Fruit fly (Drosophila melanogaster): ENCODE measurements around the gene Nepl6.

The Nepl6 gene

dm6 chr2L:6340222-6340725 lies 45.0 kb downstream of the Nepl6 start:
- TF ChIP-seq CG10274 (GFP tag; optimal IDR thresholded peaks at IDR 0.05) (peak; percentile 24), CG4820 (GFP tag; optimal IDR thresholded peaks at IDR 0.05) (no peak)

dm6 chr2L:6339010-6339897 lies 46.1 kb downstream of the Nepl6 start:
- TF ChIP-seq CG10366 (GFP tag; IDR thresholded peaks at IDR 0.05), result no peak
- TF ChIP-seq CG16815 (GFP tag; optimal IDR thresholded peaks at IDR 0.05), result no peak
- peak; percentile 16 for TF ChIP-seq pho (GFP tag; optimal IDR thresholded peaks at IDR 0.05)
- no peak for TF ChIP-seq stc (GFP tag; IDR thresholded peaks at IDR 0.05)
- no peak for TF ChIP-seq Sry-δ (GFP tag; optimal IDR thresholded peaks at IDR 0.05)
- peak; percentile 42 for TF ChIP-seq dmrt99B (tag; optimal IDR thresholded peaks at IDR 0.05)
- no peak for TF ChIP-seq CG4282 (GFP tag; optimal IDR thresholded peaks at IDR 0.05)
- peak; percentile 82 for TF ChIP-seq Deaf1 (tag; optimal IDR thresholded peaks at IDR 0.05)
- TF ChIP-seq exex (tag; optimal IDR thresholded peaks at IDR 0.05), result no peak
- peak; percentile 30 for TF ChIP-seq eyg (GFP tag; optimal IDR thresholded peaks at IDR 0.05)
- TF ChIP-seq pan (optimal IDR thresholded peaks at IDR 0.05), result no peak
- peak in 1 of 2 experiments; percentile 57 for TF ChIP-seq pan (GFP tag; optimal IDR thresholded peaks at IDR 0.05 in 1 of 2, IDR thresholded peaks at IDR 0.05 in 1 of 2)
- TF ChIP-seq unpg (GFP tag; optimal IDR thresholded peaks at IDR 0.05), result peak; percentile 44
- no peak for TF ChIP-seq ro (GFP tag; IDR thresholded peaks at IDR 0.05)
- no peak for TF ChIP-seq CG8281 (tag; optimal IDR thresholded peaks at IDR 0.05)
- TF ChIP-seq nom (GFP tag; optimal IDR thresholded peaks at IDR 0.05), result peak; percentile 94
- TF ChIP-seq bcd (GFP tag; optimal IDR thresholded peaks at IDR 0.05), result peak; percentile 4
- TF ChIP-seq sug (tag; optimal IDR thresholded peaks at IDR 0.05), result no peak
- TF ChIP-seq CG14965 (GFP tag; optimal IDR thresholded peaks at IDR 0.05; ENCODE audit: borderline replicate concordance), result no peak
- no peak for TF ChIP-seq CG1792 (GFP tag; optimal IDR thresholded peaks at IDR 0.05)
- no peak for TF ChIP-seq dimm (GFP tag; IDR thresholded peaks at IDR 0.05)
- TF ChIP-seq Dbx (GFP tag; IDR thresholded peaks at IDR 0.05), result peak; percentile 51; the same call in 2 of the 3 replicates
- no peak for TF ChIP-seq Drgx (GFP tag; IDR thresholded peaks at IDR 0.05)
- TF ChIP-seq CG6689 (GFP tag; IDR thresholded peaks at IDR 0.05), result peak; percentile 43; the same call in 1 of the 2 replicates
- TF ChIP-seq mirr (GFP tag; optimal IDR thresholded peaks at IDR 0.05), result no peak
- TF ChIP-seq CG14441 (GFP tag; IDR thresholded peaks at IDR 0.05), result peak; percentile 34; the same call in 1 of the 2 replicates
- no peak for TF ChIP-seq CG15696 (tag; optimal IDR thresholded peaks at IDR 0.05)
- no peak for TF ChIP-seq CG6683 (GFP tag; optimal IDR thresholded peaks at IDR 0.05)
- TF ChIP-seq CG31224 (GFP tag; IDR thresholded peaks at IDR 0.05), result no peak
- TF ChIP-seq CG43689 (GFP tag; IDR thresholded peaks at IDR 0.05), result no peak; the same call in 1 of the 2 replicates
- peak; percentile 23 for TF ChIP-seq Six4 (GFP tag; optimal IDR thresholded peaks at IDR 0.05)
- TF ChIP-seq CG18599 (GFP tag; optimal IDR thresholded peaks at IDR 0.05), result peak; percentile 58
- no peak for TF ChIP-seq CG3726 (GFP tag; IDR thresholded peaks at IDR 0.05)
- no peak for TF ChIP-seq D19B (GFP tag; optimal IDR thresholded peaks at IDR 0.05)
- peak; percentile 6 for TF ChIP-seq CG5180 (GFP tag; optimal IDR thresholded peaks at IDR 0.05)
- TF ChIP-seq gfzf (GFP tag; optimal IDR thresholded peaks at IDR 0.05), result no peak
- TF ChIP-seq esg (GFP tag; conservative IDR thresholded peaks at IDR 0.05), result no peak
- peak; percentile 6 for TF ChIP-seq CG17802 (tag; optimal IDR thresholded peaks at IDR 0.05)
- TF ChIP-seq crp (GFP tag; optimal IDR thresholded peaks at IDR 0.05), result peak in 1 of 2 experiments; percentile 44
- TF ChIP-seq inv (GFP tag; IDR thresholded peaks at IDR 0.05; ENCODE audit: partially characterized antibody), result 0 out of 2 replicates have a peak, but pooled peaks have one; percentile 8
- TF ChIP-seq vvl (GFP tag; IDR thresholded peaks at IDR 0.05), result peak; percentile 40
- TF ChIP-seq Fer1 (GFP tag; optimal IDR thresholded peaks at IDR 0.05), result peak; percentile 14
- TF ChIP-seq Pdp1 (GFP tag; optimal IDR thresholded peaks at IDR 0.05), result peak; percentile 54 to 86
- TF ChIP-seq sim (GFP tag; IDR thresholded peaks at IDR 0.05), result no peak

Data from whole organism, embryonic.